Fruit fly (Drosophila melanogaster): ENCODE measurements around the gene her.

The her gene

DNA sequence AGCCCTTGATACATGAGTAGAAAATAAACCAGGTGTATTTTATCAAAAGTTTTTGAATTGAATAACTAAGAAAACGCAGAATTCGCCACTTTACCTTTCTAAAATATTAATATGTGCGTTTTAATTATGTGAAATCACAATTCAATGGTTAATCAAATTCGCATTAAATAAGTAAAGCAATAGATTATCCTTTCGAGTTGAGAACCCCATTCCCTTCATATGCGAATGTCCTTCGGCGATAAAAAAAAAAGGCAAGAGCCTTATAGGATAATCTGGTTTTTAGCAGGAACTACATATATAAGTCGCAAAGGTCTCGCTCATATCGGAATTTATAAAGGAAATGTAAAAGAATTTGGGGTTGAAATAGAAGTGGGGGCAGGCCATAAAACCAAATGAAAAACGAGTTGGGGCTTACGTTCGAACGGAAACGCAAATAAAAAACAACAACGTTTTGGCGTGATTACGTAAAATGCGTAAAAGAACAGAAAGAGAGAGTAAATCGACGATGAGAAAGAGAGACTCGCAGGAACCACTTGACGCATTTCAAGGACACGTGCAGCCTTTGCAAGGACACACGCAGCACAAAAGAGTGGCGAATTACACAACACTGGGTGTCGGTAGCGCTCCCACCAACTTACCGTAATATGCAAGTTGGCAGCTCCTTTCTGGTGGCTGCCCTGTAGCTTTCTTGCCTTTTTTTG lies 38.3 kb downstream of the her start:
- no peak for TF ChIP-seq CG17806 (tag; optimal IDR thresholded peaks at IDR 0.05)
- TF ChIP-seq fd96Ca (GFP tag; IDR thresholded peaks at IDR 0.05) = no peak
- TF ChIP-seq CG13204 (GFP tag; optimal IDR thresholded peaks at IDR 0.05) = no peak
- TF ChIP-seq Ets98B (GFP tag; IDR thresholded peaks at IDR 0.05) = no peak
- no peak for TF ChIP-seq CG15710 (tag; optimal IDR thresholded peaks at IDR 0.05)
- TF ChIP-seq D1 (tag; optimal IDR thresholded peaks at IDR 0.05) = no peak
- no peak for TF ChIP-seq CG8159 (tag; optimal IDR thresholded peaks at IDR 0.05)
- no peak for TF ChIP-seq CG34367 (tag; optimal IDR thresholded peaks at IDR 0.05)
- TF ChIP-seq CG4496 (GFP tag; IDR thresholded peaks at IDR 0.05) = no peak
- no peak for TF ChIP-seq rn (GFP tag; IDR thresholded peaks at IDR 0.05)
- TF ChIP-seq CG9948 (tag; optimal IDR thresholded peaks at IDR 0.05) = no peak
- TF ChIP-seq CG32121 (GFP tag; IDR thresholded peaks at IDR 0.05) = no peak
- TF ChIP-seq gl (tag; optimal IDR thresholded peaks at IDR 0.05) = no peak
- no peak for TF ChIP-seq CG10348 (GFP tag; IDR thresholded peaks at IDR 0.05)
- no peak for TF ChIP-seq CG14655 (GFP tag; optimal IDR thresholded peaks at IDR 0.05)
- TF ChIP-seq CG12605 (GFP tag; IDR thresholded peaks at IDR 0.05) = no peak
- no peak for TF ChIP-seq Pif1A (GFP tag; optimal IDR thresholded peaks at IDR 0.05)
- TF ChIP-seq Snoo (tag; optimal IDR thresholded peaks at IDR 0.05) = no peak

DNA sequence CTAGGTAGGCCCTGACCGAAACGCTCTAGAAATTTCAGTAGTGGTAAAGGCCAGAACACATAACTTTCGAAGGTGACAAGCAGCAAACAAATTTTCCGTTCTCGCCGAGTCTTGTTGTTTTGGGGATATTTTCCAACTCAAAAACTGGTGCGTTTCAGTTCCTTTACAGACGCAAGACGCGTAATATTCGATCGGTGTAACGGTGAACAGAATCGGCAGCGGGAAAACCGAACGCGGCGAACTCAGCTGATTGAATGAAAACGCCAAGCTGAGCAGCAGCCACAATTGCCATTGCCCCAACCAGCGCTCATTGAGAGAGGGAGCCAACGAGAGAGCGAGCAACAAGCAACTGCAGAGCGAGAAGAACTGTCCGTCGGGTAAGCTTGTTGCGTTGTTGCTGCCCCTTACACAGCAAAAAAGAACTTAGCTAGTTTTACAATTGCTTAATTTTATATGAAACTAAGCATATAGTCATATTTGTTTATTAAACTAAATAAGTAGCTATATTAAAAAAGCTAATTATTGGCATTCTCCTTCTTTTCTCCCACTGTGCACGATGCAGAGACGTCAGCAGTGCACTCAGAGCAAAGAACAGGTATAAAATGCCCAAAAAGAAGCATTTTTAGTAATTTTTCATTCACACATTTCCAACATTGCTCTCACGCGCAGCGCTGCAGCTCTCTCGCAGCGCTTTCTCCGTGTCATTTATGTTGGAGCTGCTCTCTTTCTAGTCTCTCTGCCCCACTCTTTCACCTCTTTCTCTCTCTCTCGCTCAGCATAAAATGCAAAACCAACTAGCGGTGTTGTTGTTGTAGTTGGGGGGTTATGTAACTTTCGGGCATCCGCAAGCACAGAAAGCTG lies 39.1 kb downstream of the her start, which contains the start of the genes Cyt-c-d and CG31808:
Gene Cyt-c-d, plus strand, starts transcription at position 51 of the 861 bp plus-strand sequence.
Gene CG31808, minus strand, starts transcription at position 355 of the 861 bp plus-strand sequence.
- peak; percentile 95 for TF ChIP-seq CG9948 (tag; optimal IDR thresholded peaks at IDR 0.05)
- TF ChIP-seq Pif1A (GFP tag; optimal IDR thresholded peaks at IDR 0.05) = peak; percentile 98
- TF ChIP-seq CG12605 (GFP tag; IDR thresholded peaks at IDR 0.05) = peak; percentile 99
- peak; percentile 32 for TF ChIP-seq EcR (GFP tag; optimal IDR thresholded peaks at IDR 0.05)
- peak; percentile 99 for TF ChIP-seq fd96Ca (GFP tag; IDR thresholded peaks at IDR 0.05)
- TF ChIP-seq CG14655 (GFP tag; optimal IDR thresholded peaks at IDR 0.05) = peak; percentile 99
- TF ChIP-seq Snoo (tag; optimal IDR thresholded peaks at IDR 0.05) = peak; percentile 96
- peak; percentile 94 for TF ChIP-seq CG15710 (tag; optimal IDR thresholded peaks at IDR 0.05)
- TF ChIP-seq rn (GFP tag; IDR thresholded peaks at IDR 0.05) = peak; percentile 97
- TF ChIP-seq CG4496 (GFP tag; IDR thresholded peaks at IDR 0.05) = no peak; the same call in 2 of the 3 replicates
- peak; percentile 93 for TF ChIP-seq CG34367 (tag; optimal IDR thresholded peaks at IDR 0.05)
- peak; percentile 98 for TF ChIP-seq Pif1B (GFP tag; optimal IDR thresholded peaks at IDR 0.05)
- TF ChIP-seq CG13204 (GFP tag; optimal IDR thresholded peaks at IDR 0.05) = peak; percentile 82
- peak; percentile 95 for TF ChIP-seq CG10348 (GFP tag; IDR thresholded peaks at IDR 0.05)
- peak; percentile 85 for TF ChIP-seq gl (tag; optimal IDR thresholded peaks at IDR 0.05)
- peak; percentile 94 for TF ChIP-seq CG8159 (tag; optimal IDR thresholded peaks at IDR 0.05)
- peak; percentile 99 for TF ChIP-seq CG8301 (tag; optimal IDR thresholded peaks at IDR 0.05)
- peak; percentile 99 for TF ChIP-seq CG32121 (GFP tag; IDR thresholded peaks at IDR 0.05)
- TF ChIP-seq D1 (tag; optimal IDR thresholded peaks at IDR 0.05) = peak; percentile 89
- peak; percentile 99 for TF ChIP-seq Ets98B (GFP tag; IDR thresholded peaks at IDR 0.05)
- TF ChIP-seq CG17806 (tag; optimal IDR thresholded peaks at IDR 0.05) = peak; percentile 95

dm6 chr2L:16716771-16717170 lies 39.8 kb downstream of the her start:
- TF ChIP-seq CG15710 (tag; optimal IDR thresholded peaks at IDR 0.05) (no peak), CG14655 (GFP tag; optimal IDR thresholded peaks at IDR 0.05) (no peak), CG34367 (tag; optimal IDR thresholded peaks at IDR 0.05) (no peak), CG32121 (GFP tag; IDR thresholded peaks at IDR 0.05) (peak; percentile 63), Pif1B (GFP tag; optimal IDR thresholded peaks at IDR 0.05) (no peak)

- no peak for TF ChIP-seq CG17806 (tag; optimal IDR thresholded peaks at IDR 0.05)
- TF ChIP-seq CG34367 (tag; optimal IDR thresholded peaks at IDR 0.05) = no peak
- 0 out of 3 replicates have a peak, but pooled peaks have one; percentile 43 for TF ChIP-seq CG4496 (GFP tag; IDR thresholded peaks at IDR 0.05)
- TF ChIP-seq CG14655 (GFP tag; optimal IDR thresholded peaks at IDR 0.05) = peak; percentile 46
- TF ChIP-seq CG8159 (tag; optimal IDR thresholded peaks at IDR 0.05) = no peak
- TF ChIP-seq Snoo (tag; optimal IDR thresholded peaks at IDR 0.05) = no peak
- TF ChIP-seq Pif1A (GFP tag; optimal IDR thresholded peaks at IDR 0.05) = no peak
- no peak for TF ChIP-seq Pif1B (GFP tag; optimal IDR thresholded peaks at IDR 0.05)
- TF ChIP-seq CG15710 (tag; optimal IDR thresholded peaks at IDR 0.05) = no peak
- TF ChIP-seq fd96Ca (GFP tag; IDR thresholded peaks at IDR 0.05) = no peak
- no peak for TF ChIP-seq EcR (GFP tag; optimal IDR thresholded peaks at IDR 0.05)
- peak; percentile 54 for TF ChIP-seq CG32121 (GFP tag; IDR thresholded peaks at IDR 0.05)
- TF ChIP-seq CG10348 (GFP tag; IDR thresholded peaks at IDR 0.05) = no peak
- no peak for TF ChIP-seq CG12605 (GFP tag; IDR thresholded peaks at IDR 0.05)
- TF ChIP-seq CG9948 (tag; optimal IDR thresholded peaks at IDR 0.05) = no peak
- TF ChIP-seq CG13204 (GFP tag; optimal IDR thresholded peaks at IDR 0.05) = no peak
- no peak for TF ChIP-seq gl (tag; optimal IDR thresholded peaks at IDR 0.05)
- TF ChIP-seq D1 (tag; optimal IDR thresholded peaks at IDR 0.05) = no peak
- peak; percentile 40 for TF ChIP-seq CG8301 (tag; optimal IDR thresholded peaks at IDR 0.05)
- 0 out of 2 replicates have a peak, but pooled peaks have one; percentile 4 for TF ChIP-seq rn (GFP tag; IDR thresholded peaks at IDR 0.05)
- TF ChIP-seq Ets98B (GFP tag; IDR thresholded peaks at IDR 0.05) = peak; percentile 37; the same call in 1 of the 2 replicates
Measured at dm6 chr2L:16718446-16719173, 41.6 kb downstream of the her start.
